Worm (Caenorhabditis elegans) whole organism, L3 larva: Measurements from ENCODE around the gene pgp-11.

Source experiments
- ceh-28 ChIP-seq: fragments of 150-350 bp; optimal IDR thresholded peaks from 2 replicates; lab custom pipeline; 2014; ENCODE audit warnings: missing biosample characterization, missing genetic modification reagents, missing genetic modification characterization
- elt-3 ChIP-seq, 3 experiments: fragments of 150-350 bp in 1 of 3; sonication (generic microtip) in 2 of 3; optimal IDR thresholded peaks; 2 replicates in 2 of 3; 4 replicates in 1 of 3; lab custom pipeline; 2014 to 2017; ENCODE audit warnings: missing biosample characterization in 3 of 3, missing genetic modification characterization in 3 of 3
- fkh-10 ChIP-seq: sonication (generic microtip); optimal IDR thresholded peaks from 2 replicates; lab custom pipeline; 2017; ENCODE audit warnings: missing biosample characterization, missing genetic modification reagents, missing genetic modification characterization
- mml-1 ChIP-seq: fragments of 150-350 bp; sonication (generic microtip); optimal IDR thresholded peaks from 3 replicates; lab custom pipeline; 2014; ENCODE audit warnings: missing biosample characterization, missing genetic modification characterization
- nhr-12 ChIP-seq: fragments of 150-350 bp; optimal IDR thresholded peaks from 2 replicates; lab custom pipeline; 2014; ENCODE audit warnings: missing biosample characterization, missing genetic modification characterization
- pqm-1 ChIP-seq: fragments of 150-350 bp; optimal IDR thresholded peaks from 2 replicates; lab custom pipeline; 2017; ENCODE audit warnings: missing biosample characterization, missing genetic modification characterization, inconsistent platforms
- unc-39 ChIP-seq: sonication (generic microtip); optimal IDR thresholded peaks from 4 replicates; lab custom pipeline; 2017; ENCODE audit warnings: missing biosample characterization, missing genetic modification characterization

ce11 chrII:7962181-7962580 lies 41.9 kb downstream of the pgp-11 start:
- TF ChIP-seq mml-1 (tag; lab: Kevin White, UChicago) (no peak), unc-39 (tag; lab: Kevin White, UChicago) (no peak), fkh-10 (GFP tag; lab: Kevin White, UChicago) (no peak), ceh-28 (tag; lab: Kevin White, UChicago) (no peak), nhr-12 (tag; lab: Kevin White, UChicago) (no peak), elt-3 (tag; optimal IDR thresholded peaks at IDR 0.05; lab: Kevin White, UChicago) (no peak), pqm-1 (tag; lab: Kevin White, UChicago) (no peak)
